Fruit fly (Drosophila melanogaster): ENCODE results near the gene RpS12.

Gene RpS12

DNA sequence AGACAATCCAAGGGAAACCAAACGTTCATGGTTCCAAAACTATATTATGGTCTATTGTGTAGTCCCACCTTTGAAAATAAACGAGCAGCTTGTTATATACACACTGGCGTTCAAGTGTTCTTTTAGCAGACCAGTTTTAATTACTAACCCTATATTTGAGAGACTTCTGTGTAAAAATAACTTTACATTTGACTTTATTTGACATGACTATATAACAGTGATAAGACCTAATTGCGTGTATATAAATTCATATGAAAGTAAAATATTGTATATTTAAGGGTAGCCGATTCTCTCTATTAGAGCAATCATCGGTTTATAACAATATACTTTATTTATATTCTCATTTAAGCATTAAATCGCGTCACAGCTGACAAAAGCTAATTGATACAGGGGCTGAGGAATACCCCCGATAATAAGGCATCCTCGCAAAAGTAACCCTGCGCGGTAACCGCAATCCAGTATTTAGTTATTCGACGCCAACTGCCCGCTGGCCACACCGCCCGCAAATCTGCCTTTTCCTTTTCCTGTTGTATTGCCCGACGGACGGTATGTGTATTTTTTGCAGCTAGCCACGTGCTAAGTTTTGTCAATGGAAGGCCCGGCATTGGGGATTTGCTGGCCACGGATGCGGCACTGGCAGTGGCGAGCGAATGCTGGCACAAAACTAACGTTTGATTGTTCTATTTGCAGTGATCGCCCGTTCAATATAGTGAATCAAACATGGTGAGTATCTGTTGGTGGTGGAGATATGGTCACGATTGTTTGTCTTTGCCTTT lies 18.3 kb downstream of the RpS12 start, which contains the start of gene RpS4 (continued):
- TF ChIP-seq Smox (GFP tag; optimal IDR thresholded peaks at IDR 0.05): peak; percentile 70
- peak; percentile 88 for TF ChIP-seq esn (GFP tag; optimal IDR thresholded peaks at IDR 0.05)
- TF ChIP-seq CG6163 (GFP tag; IDR thresholded peaks at IDR 0.05): peak; percentile 90
- TF ChIP-seq Met (GFP tag; optimal IDR thresholded peaks at IDR 0.05): peak; percentile 86
- TF ChIP-seq CG7368 (GFP tag; optimal IDR thresholded peaks at IDR 0.05): peak; percentile 85
- TF ChIP-seq CG8319 (GFP tag; optimal IDR thresholded peaks at IDR 0.05): peak; percentile 64
- peak; percentile 91 for TF ChIP-seq CG16779 (tag; optimal IDR thresholded peaks at IDR 0.05)
- peak; percentile 84 for TF ChIP-seq svp (GFP tag)
- TF ChIP-seq OdsH (GFP tag; optimal IDR thresholded peaks at IDR 0.05): peak; percentile 76
- peak; percentile 89 for TF ChIP-seq fd85E (GFP tag; optimal IDR thresholded peaks at IDR 0.05)
- peak; percentile 79 for TF ChIP-seq Hr39 (GFP tag; optimal IDR thresholded peaks at IDR 0.05)
- TF ChIP-seq CG3919 (GFP tag; optimal IDR thresholded peaks at IDR 0.05): peak; percentile 94
- peak; percentile 93 for TF ChIP-seq CG9139 (GFP tag; optimal IDR thresholded peaks at IDR 0.05)
- TF ChIP-seq CG32006 (GFP tag; optimal IDR thresholded peaks at IDR 0.05): peak; percentile 34
- TF ChIP-seq CG11762 (GFP tag; optimal IDR thresholded peaks at IDR 0.05; ENCODE audit: insufficient read depth): peak; percentile 73
- peak; percentile 74 for TF ChIP-seq spab (GFP tag; optimal IDR thresholded peaks at IDR 0.05)
- TF ChIP-seq net (GFP tag; optimal IDR thresholded peaks at IDR 0.05): peak; percentile 93
- TF ChIP-seq Blimp-1 (GFP tag; optimal IDR thresholded peaks at IDR 0.05): peak; percentile 79
- no peak for TF ChIP-seq CG4318 (GFP tag; optimal IDR thresholded peaks at IDR 0.05)
- peak; percentile 30; the same call in 1 of the 2 replicates for TF ChIP-seq Gug (GFP tag; IDR thresholded peaks at IDR 0.05)
- TF ChIP-seq CG1621 (tag; optimal IDR thresholded peaks at IDR 0.05): peak; percentile 88
- peak; percentile 65 for TF ChIP-seq acj6 (GFP tag; optimal IDR thresholded peaks at IDR 0.05)
- TF ChIP-seq CG3032 (tag; optimal IDR thresholded peaks at IDR 0.05): peak; percentile 69
- peak; percentile 79 for TF ChIP-seq CG6808 (GFP tag; optimal IDR thresholded peaks at IDR 0.05)
- peak; percentile 69 for TF ChIP-seq fd59A (GFP tag; optimal IDR thresholded peaks at IDR 0.05)
- TF ChIP-seq fkh (GFP tag; optimal IDR thresholded peaks at IDR 0.05): peak; percentile 79
- TF ChIP-seq Eip75B (GFP tag; optimal IDR thresholded peaks at IDR 0.05): peak; percentile 86
- TF ChIP-seq Sox102F (GFP tag; optimal IDR thresholded peaks at IDR 0.05): peak; percentile 88
- peak; percentile 82 for TF ChIP-seq topi (GFP tag; optimal IDR thresholded peaks at IDR 0.05)
- peak; percentile 59 for TF ChIP-seq Ets96B (tag; optimal IDR thresholded peaks at IDR 0.05)
- TF ChIP-seq CG8632 (GFP tag; optimal IDR thresholded peaks at IDR 0.05): peak; percentile 74
- TF ChIP-seq Sox15 (GFP tag; optimal IDR thresholded peaks at IDR 0.05): no peak
- peak; percentile 84 for TF ChIP-seq eg (GFP tag; IDR thresholded peaks at IDR 0.05)
- peak; percentile 71 for TF ChIP-seq CG6792 (GFP tag; optimal IDR thresholded peaks at IDR 0.05)
- peak; percentile 89 to 95 for TF ChIP-seq ss (GFP tag; optimal IDR thresholded peaks at IDR 0.05)

DNA sequence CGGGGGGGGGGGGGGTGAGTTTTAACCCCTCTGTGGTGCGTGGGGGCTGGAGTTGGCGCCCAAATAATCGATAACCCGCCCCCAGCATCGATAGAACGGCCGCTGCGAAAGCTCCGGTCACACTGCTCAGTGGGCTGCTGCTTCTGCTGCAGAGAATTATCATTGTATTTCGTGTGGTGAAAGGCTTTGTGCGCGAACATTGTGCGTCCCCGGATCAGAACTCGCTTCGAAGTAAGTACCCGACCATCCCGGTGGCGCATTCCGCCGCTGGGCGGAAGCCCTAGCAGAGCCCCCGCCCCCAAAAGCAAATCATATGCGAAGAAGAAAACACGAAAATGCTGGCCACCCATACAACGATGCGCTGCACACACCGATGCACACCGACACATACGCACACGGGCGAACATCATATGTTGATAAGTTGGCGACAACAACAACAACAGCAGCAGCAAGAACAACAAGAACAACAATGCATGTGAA lies 21.2 kb downstream of the RpS12 start, which contains the start of gene Syx13:
Syx13 (plus strand) TSS at position 100 of the 480 bp plus-strand sequence.
- TF ChIP-seq CG6808 (GFP tag; optimal IDR thresholded peaks at IDR 0.05) (peak; percentile 29), net (GFP tag; optimal IDR thresholded peaks at IDR 0.05) (no peak), svp (GFP tag) (peak; percentile 85), CG15336 (GFP tag; IDR thresholded peaks at IDR 0.05) (peak; percentile 14; the same call in 1 of the 2 replicates), Lpt (GFP tag; optimal IDR thresholded peaks at IDR 0.05) (no peak), Sox14 (GFP tag; optimal IDR thresholded peaks at IDR 0.05) (peak; percentile 63), Eip78C (GFP tag) (peak; percentile 66), CG32006 (GFP tag; optimal IDR thresholded peaks at IDR 0.05) (no peak), topi (GFP tag; optimal IDR thresholded peaks at IDR 0.05) (peak; percentile 19), dsx (GFP tag; optimal IDR thresholded peaks at IDR 0.05; ENCODE audit: poor library complexity, severe bottlenecking) (peak; percentile 42), eg (GFP tag; IDR thresholded peaks at IDR 0.05) (0 out of 3 replicates have a peak, but pooled peaks have one; percentile 12), CG6854 (GFP tag; optimal IDR thresholded peaks at IDR 0.05) (peak; percentile 38), esn (GFP tag; optimal IDR thresholded peaks at IDR 0.05) (peak; percentile 17), ss (GFP tag; optimal IDR thresholded peaks at IDR 0.05) (peak; percentile 29 to 33), vri (GFP tag; optimal IDR thresholded peaks at IDR 0.05) (no peak), fkh (GFP tag; optimal IDR thresholded peaks at IDR 0.05) (peak; percentile 74), Ets96B (tag; optimal IDR thresholded peaks at IDR 0.05) (peak; percentile 19)

Data from whole organism, prepupa.